Fruit fly (Drosophila melanogaster) whole organism: ENCODE results near the gene Naxe.

Experiments used
- EcR ChIP-seq, 2 experiments: fragments of >200 bp; optimal IDR thresholded peaks; 2 replicates each; lab custom pipeline; 2017; ENCODE audit warnings: missing biosample characterization in 2 of 2, missing genetic modification characterization in 2 of 2, missing genetic modification reagents in 2 of 2
- pan ChIP-seq: fragments of >200 bp; optimal IDR thresholded peaks from 2 replicates; lab custom pipeline; 2017
- psq ChIP-seq: fragments of >200 bp; optimal IDR thresholded peaks from 2 replicates; lab custom pipeline; 2017
- usp ChIP-seq: fragments of >200 bp; optimal IDR thresholded peaks from 2 replicates; lab custom pipeline; 2017; ENCODE audit warnings: missing biosample characterization, missing genetic modification characterization, mixed read lengths

- TF ChIP-seq psq (lab: Kevin White, UChicago) (no peak), EcR (GFP tag; optimal IDR thresholded peaks at IDR 0.05; lab: Kevin White, UChicago) (no peak), pan (lab: Kevin White, UChicago) (no peak), usp (GFP tag; lab: Kevin White, UChicago) (no peak)
Measured at dm6 chrX:10125629-10126028, 39.7 kb upstream of the Naxe start.
